Fruit fly (Drosophila melanogaster): ENCODE data around the gene DIP-iota.

DIP-iota gene

dm6 chr2L:6648163-6648628, 26.7 kb upstream of the DIP-iota start (continued):
- TF ChIP-seq Dad (GFP tag; optimal IDR thresholded peaks at IDR 0.05) (peak; percentile 94), CG2875 (GFP tag; optimal IDR thresholded peaks at IDR 0.05) (peak; percentile 85), sisA (GFP tag; IDR thresholded peaks at IDR 0.05) (peak; percentile 88), CG3163 (GFP tag; optimal IDR thresholded peaks at IDR 0.05) (peak; percentile 92), CG13123 (GFP tag; optimal IDR thresholded peaks at IDR 0.05) (peak; percentile 83), kah (GFP tag; optimal IDR thresholded peaks at IDR 0.05) (peak; percentile 89), CG6272 (GFP tag; IDR thresholded peaks at IDR 0.05) (peak; percentile 80), bigmax (GFP tag; optimal IDR thresholded peaks at IDR 0.05) (no peak), CG13296 (GFP tag; optimal IDR thresholded peaks at IDR 0.05) (peak; percentile 97), CG2199 (GFP tag; IDR thresholded peaks at IDR 0.05) (peak; percentile 86; the same call in 1 of the 3 replicates), CG3281 (GFP tag; optimal IDR thresholded peaks at IDR 0.05) (peak; percentile 97), Aef1 (GFP tag; IDR thresholded peaks at IDR 0.05) (peak; percentile 90), pzg (GFP tag; optimal IDR thresholded peaks at IDR 0.05) (peak; percentile 36), corto (GFP tag; optimal IDR thresholded peaks at IDR 0.05) (peak; percentile 76), mirr (GFP tag; optimal IDR thresholded peaks at IDR 0.05) (peak; percentile 87), sima (GFP tag; optimal IDR thresholded peaks at IDR 0.05) (peak; percentile 76), CG32767 (GFP tag; IDR thresholded peaks at IDR 0.05) (peak; percentile 93), CG17186 (GFP tag; optimal IDR thresholded peaks at IDR 0.05) (peak; percentile 85), Sry-β (GFP tag; optimal IDR thresholded peaks at IDR 0.05) (peak; percentile 46), CG6689 (GFP tag; IDR thresholded peaks at IDR 0.05) (peak; percentile 96), CG9215 (GFP tag; IDR thresholded peaks at IDR 0.05) (peak; percentile 93), CG4424 (GFP tag; optimal IDR thresholded peaks at IDR 0.05) (peak; percentile 95), maf-S (GFP tag; optimal IDR thresholded peaks at IDR 0.05) (peak; percentile 90), luna (GFP tag; optimal IDR thresholded peaks at IDR 0.05) (peak; percentile 67), Ptx1 (GFP tag; IDR thresholded peaks at IDR 0.05) (peak; percentile 94), repo (GFP tag; optimal IDR thresholded peaks at IDR 0.05) (peak; percentile 84), sob (GFP tag; IDR thresholded peaks at IDR 0.05) (peak; percentile 92), CG12744 (GFP tag; optimal IDR thresholded peaks at IDR 0.05) (peak; percentile 92), CG2120 (GFP tag; optimal IDR thresholded peaks at IDR 0.05) (peak; percentile 97), CG13287 (GFP tag; IDR thresholded peaks at IDR 0.05; ENCODE audit: partially characterized antibody) (no peak; the same call in 1 of the 2 replicates), tup (GFP tag; optimal IDR thresholded peaks at IDR 0.05) (peak; percentile 83), ttk (GFP tag; IDR thresholded peaks at IDR 0.05) (peak; percentile 90), Doc3 (GFP tag; IDR thresholded peaks at IDR 0.05; ENCODE audit: partially characterized antibody) (no peak), CG34376 (GFP tag; optimal IDR thresholded peaks at IDR 0.05) (peak; percentile 95), CG9876 (GFP tag; optimal IDR thresholded peaks at IDR 0.05) (peak; percentile 77), sqz (GFP tag; optimal IDR thresholded peaks at IDR 0.05) (peak; percentile 83), CG7271 (tag; optimal IDR thresholded peaks at IDR 0.05) (peak; percentile 74), CG6813 (GFP tag; optimal IDR thresholded peaks at IDR 0.05) (peak; percentile 92), CG33557 (GFP tag; optimal IDR thresholded peaks at IDR 0.05) (peak; percentile 89), nau (GFP tag; optimal IDR thresholded peaks at IDR 0.05) (peak; percentile 93), CG17568 (GFP tag; optimal IDR thresholded peaks at IDR 0.05) (peak; percentile 87), Bdp1 (GFP tag; optimal IDR thresholded peaks at IDR 0.05) (peak; percentile 90), CG34224 (GFP tag; IDR thresholded peaks at IDR 0.05; ENCODE audit: partially characterized antibody) (no peak), pum (GFP tag; optimal IDR thresholded peaks at IDR 0.05) (peak; percentile 91), ftz-f1 (GFP tag; optimal IDR thresholded peaks at IDR 0.05) (peak; percentile 22), nerfin-1 (tag; optimal IDR thresholded peaks at IDR 0.05) (peak; percentile 93), bcd (GFP tag; optimal IDR thresholded peaks at IDR 0.05) (peak; percentile 96), Nf-YB (GFP tag; optimal IDR thresholded peaks at IDR 0.05) (peak; percentile 81), CG12391 (tag; optimal IDR thresholded peaks at IDR 0.05) (peak; percentile 98), ham (GFP tag; IDR thresholded peaks at IDR 0.05) (peak; percentile 67; the same call in 1 of the 2 replicates)
